Fruit fly (Drosophila melanogaster): ENCODE data around the gene Arl1.

Gene Arl1

DNA sequence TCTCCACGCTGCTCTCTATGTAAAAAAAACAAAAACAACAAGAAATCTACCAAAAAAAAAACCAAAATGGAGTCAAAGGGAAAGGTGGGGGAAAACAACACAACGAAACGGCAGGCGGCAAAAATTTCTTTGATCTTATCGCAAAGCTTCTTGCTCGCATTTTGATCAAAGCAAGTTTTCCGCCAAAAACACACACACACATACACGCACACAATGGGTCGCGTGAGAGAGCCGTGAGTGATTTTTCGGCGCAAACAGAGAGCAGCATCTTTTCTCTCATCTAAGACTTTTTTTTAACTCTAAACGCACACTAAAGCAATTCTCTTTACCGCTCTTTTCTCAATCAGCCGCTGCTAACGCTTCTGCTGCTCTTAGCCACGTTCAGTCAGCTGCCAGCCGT is 46.0 kb downstream of the Arl1 start:
- TF ChIP-seq cwo (GFP tag; optimal IDR thresholded peaks at IDR 0.05) (peak; percentile 20), dmrt99B (tag; optimal IDR thresholded peaks at IDR 0.05) (no peak), yki (optimal IDR thresholded peaks at IDR 0.05) (peak; percentile 43), pan (optimal IDR thresholded peaks at IDR 0.05) (no peak), pan (GFP tag; optimal IDR thresholded peaks at IDR 0.05 in 1 of 2, IDR thresholded peaks at IDR 0.05 in 1 of 2) (peak in 1 of 2 experiments; percentile 81), mirr (GFP tag; optimal IDR thresholded peaks at IDR 0.05) (no peak), CG17186 (GFP tag; optimal IDR thresholded peaks at IDR 0.05) (no peak), CG11696 (GFP tag; IDR thresholded peaks at IDR 0.05) (no peak), wor (GFP tag; IDR thresholded peaks at IDR 0.05) (no peak), Nf-YA (GFP tag; IDR thresholded peaks at IDR 0.05) (no peak), CG11456 (GFP tag; IDR thresholded peaks at IDR 0.05) (no peak), cg (GFP tag; optimal IDR thresholded peaks at IDR 0.05) (peak; percentile 58), CG4854 (GFP tag; optimal IDR thresholded peaks at IDR 0.05) (no peak), kay (GFP tag; optimal IDR thresholded peaks at IDR 0.05) (no peak), CG32772 (GFP tag; IDR thresholded peaks at IDR 0.05) (no peak), grn (GFP tag; optimal IDR thresholded peaks at IDR 0.05) (no peak), Hr39 (optimal IDR thresholded peaks at IDR 0.05) (no peak), CG18476 (GFP tag; optimal IDR thresholded peaks at IDR 0.05) (no peak), lola (GFP tag; optimal IDR thresholded peaks at IDR 0.05) (no peak), z (GFP tag; IDR thresholded peaks at IDR 0.05) (0 out of 3 replicates have a peak, but pooled peaks have one; percentile 26), CG4404 (GFP tag; IDR thresholded peaks at IDR 0.05) (no peak), luna (GFP tag; optimal IDR thresholded peaks at IDR 0.05) (no peak), schlank (tag; optimal IDR thresholded peaks at IDR 0.05) (no peak), nom (GFP tag; optimal IDR thresholded peaks at IDR 0.05) (no peak), Trl (optimal IDR thresholded peaks at IDR 0.05) (peak; percentile 75 to 78), Trl (GFP tag; optimal IDR thresholded peaks at IDR 0.05) (no peak), CG1529 (GFP tag; optimal IDR thresholded peaks at IDR 0.05) (no peak), sd (tag; optimal IDR thresholded peaks at IDR 0.05) (peak; percentile 37), kni (GFP tag; optimal IDR thresholded peaks at IDR 0.05) (peak; percentile 1), fd96Cb (tag; optimal IDR thresholded peaks at IDR 0.05) (no peak), kah (GFP tag; optimal IDR thresholded peaks at IDR 0.05) (no peak), gsb (GFP tag; IDR thresholded peaks at IDR 0.05) (no peak), sqz (GFP tag; optimal IDR thresholded peaks at IDR 0.05) (peak; percentile 63), caup (GFP tag; optimal IDR thresholded peaks at IDR 0.05; ENCODE audit: severe bottlenecking) (peak; percentile 13), Six4 (GFP tag; optimal IDR thresholded peaks at IDR 0.05) (no peak), HmgZ (tag; optimal IDR thresholded peaks at IDR 0.05) (no peak), CG3163 (GFP tag; optimal IDR thresholded peaks at IDR 0.05) (peak; percentile 22), Eip74EF (GFP tag; optimal IDR thresholded peaks at IDR 0.05) (no peak), ato (GFP tag; IDR thresholded peaks at IDR 0.05; ENCODE audit: partially characterized antibody) (no peak)

DNA sequence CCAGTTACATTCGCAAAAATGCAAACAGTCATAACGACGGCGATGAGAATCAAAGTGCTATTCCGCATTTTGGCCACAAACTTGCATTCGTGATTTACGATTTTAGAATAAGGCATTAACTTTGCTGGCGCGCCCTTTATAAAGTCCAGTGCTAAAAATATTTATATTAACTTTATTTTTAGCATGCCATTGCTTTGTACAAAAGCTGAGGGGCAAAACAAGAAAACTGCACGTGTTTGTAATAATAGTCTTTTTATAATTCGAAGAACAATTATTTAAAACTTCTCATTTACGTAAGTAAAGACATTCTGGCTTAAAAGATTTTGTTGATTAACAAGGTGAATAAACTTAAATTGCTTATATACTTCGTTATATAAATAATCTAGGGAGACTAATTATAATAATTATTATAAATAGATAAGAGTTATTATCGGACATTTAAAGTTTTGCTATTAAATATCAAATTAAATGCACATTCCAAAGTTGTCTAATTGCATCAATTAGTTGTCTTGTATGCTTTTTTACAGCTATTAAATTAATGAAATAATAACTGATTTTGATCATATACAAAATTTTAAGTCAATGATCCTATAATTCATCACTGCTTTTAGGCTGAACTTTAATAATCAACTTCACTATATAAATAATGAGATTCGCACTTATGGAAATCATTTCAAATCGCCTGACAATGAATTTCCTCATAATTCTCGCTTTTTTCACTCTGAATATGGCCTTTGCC is 50.3 kb downstream of the Arl1 start, which contains the start of the genes CG42717 and CG42716:
TSS of gene CG42717 (minus strand) at position 101 of the 739 bp plus-strand sequence.
TSS of gene CG42716 (plus strand) at position 689 of the 739 bp plus-strand sequence.
- TF ChIP-seq bowl (GFP tag; IDR thresholded peaks at IDR 0.05) (no peak), sens-2 (GFP tag; IDR thresholded peaks at IDR 0.05) (no peak), ro (GFP tag; IDR thresholded peaks at IDR 0.05) (no peak), E2f1 (GFP tag; IDR thresholded peaks at IDR 0.05) (no peak), fd96Cb (tag; optimal IDR thresholded peaks at IDR 0.05) (no peak), CG17359 (tag; optimal IDR thresholded peaks at IDR 0.05) (no peak), CG32532 (GFP tag; IDR thresholded peaks at IDR 0.05) (no peak), row (GFP tag; IDR thresholded peaks at IDR 0.05) (no peak), Elba2 (GFP tag; optimal IDR thresholded peaks at IDR 0.05) (no peak), CHES-1-like (GFP tag; optimal IDR thresholded peaks at IDR 0.05) (no peak), CG2129 (GFP tag; IDR thresholded peaks at IDR 0.05; ENCODE audit: partially characterized antibody) (no peak), CG11456 (GFP tag; IDR thresholded peaks at IDR 0.05) (no peak)
